Fruit fly (Drosophila melanogaster) whole organism, embryonic: ENCODE measurements around the gene Hsp83.

Source experiments
- Abd-B ChIP-seq: fragments of 200-800 bp; sonication (Bioruptor generic); optimal IDR thresholded peaks from 2 replicates; lab custom pipeline; 2018; ENCODE audit warnings: missing biosample characterization, mild to moderate bottlenecking, missing genetic modification characterization, moderate library complexity
- Aef1 ChIP-seq: fragments of 200-800 bp; sonication (Bioruptor generic); IDR thresholded peaks from 3 replicates; pipeline ENCODE4 v1.3.6; 2022; ENCODE audit warnings: missing biosample characterization, missing genetic modification characterization
- Antp ChIP-seq: fragments of 200-800 bp; sonication (Bioruptor generic); optimal IDR thresholded peaks from 3 replicates; lab custom pipeline; 2016; ENCODE audit warnings: missing biosample characterization, missing genetic modification characterization
- Atf-2 ChIP-seq: fragments of 200-800 bp; sonication (Bioruptor generic); optimal IDR thresholded peaks from 2 replicates; lab custom pipeline; 2016; ENCODE audit warnings: missing biosample characterization, missing genetic modification characterization
- Atf3 ChIP-seq: fragments of 200-800 bp; sonication (Bioruptor generic); optimal IDR thresholded peaks from 3 replicates; lab custom pipeline; 2016; ENCODE audit warnings: missing biosample characterization, missing genetic modification characterization
- Bdp1 ChIP-seq: fragments of 200-800 bp; sonication (Bioruptor generic); optimal IDR thresholded peaks from 3 replicates; lab custom pipeline; 2016; ENCODE audit warnings: missing biosample characterization, missing genetic modification characterization
- CG10209 ChIP-seq: fragments of 200-800 bp; sonication (Bioruptor generic); optimal IDR thresholded peaks from 3 replicates; lab custom pipeline; 2017; ENCODE audit warnings: missing biosample characterization, mild to moderate bottlenecking, missing genetic modification characterization, missing genetic modification reagents
- CG10366 ChIP-seq: fragments of 200-800 bp; sonication (Bioruptor generic); IDR thresholded peaks from 2 replicates; pipeline ENCODE4 v1.3.6; 2022; ENCODE audit warnings: missing biosample characterization, missing genetic modification characterization
- CG1529 ChIP-seq: fragments of 200-800 bp; sonication (Bioruptor generic); optimal IDR thresholded peaks from 3 replicates; lab custom pipeline; 2018; ENCODE audit warnings: missing biosample characterization, missing genetic modification characterization
- CG15601 ChIP-seq: fragments of 200-800 bp; sonication (Bioruptor generic); optimal IDR thresholded peaks from 3 replicates; lab custom pipeline; 2019; ENCODE audit warnings: missing biosample characterization, mild to moderate bottlenecking, missing genetic modification characterization, moderate library complexity
- CG1647 ChIP-seq: fragments of 200-800 bp; sonication (Bioruptor generic); optimal IDR thresholded peaks from 3 replicates; lab custom pipeline; 2016; ENCODE audit warnings: missing biosample characterization, missing genetic modification characterization
- CG16813 ChIP-seq: fragments of 200-800 bp; sonication (Bioruptor generic); IDR thresholded peaks from 3 replicates; pipeline ENCODE4 v1.3.6; 2022; ENCODE audit warnings: missing biosample characterization, missing genetic modification characterization; ENCODE audit not compliant: partially characterized antibody
- CG17912 ChIP-seq: fragments of 200-800 bp; sonication (Bioruptor generic); optimal IDR thresholded peaks from 2 replicates; lab custom pipeline; 2018; ENCODE audit warnings: missing biosample characterization, mild to moderate bottlenecking, missing genetic modification characterization
- CG18262 ChIP-seq: fragments of 200-800 bp; optimal IDR thresholded peaks from 3 replicates; lab custom pipeline; 2019; ENCODE audit warnings: missing biosample characterization, mild to moderate bottlenecking, missing genetic modification characterization, moderate library complexity
- CG2116 ChIP-seq: fragments of 200-800 bp; sonication (Bioruptor generic); optimal IDR thresholded peaks from 3 replicates; lab custom pipeline; 2018; ENCODE audit warnings: missing biosample characterization, mild to moderate bottlenecking, missing genetic modification characterization
- CG32772 ChIP-seq: fragments of 200-800 bp; sonication (Bioruptor generic); IDR thresholded peaks from 2 replicates; pipeline ENCODE4 v1.3.6; 2022; ENCODE audit warnings: missing biosample characterization, missing genetic modification characterization
- CG34422 ChIP-seq: fragments of 200-800 bp; sonication (Bioruptor generic); IDR thresholded peaks from 3 replicates; pipeline ENCODE4 v1.3.6; 2022; ENCODE audit warnings: missing biosample characterization, missing genetic modification characterization
- CG4282 ChIP-seq: fragments of 200-800 bp; sonication (Bioruptor generic); optimal IDR thresholded peaks from 2 replicates; lab custom pipeline; 2016; ENCODE audit warnings: missing biosample characterization, missing genetic modification characterization
- CG4820 ChIP-seq: fragments of 200-800 bp; sonication (Bioruptor generic); optimal IDR thresholded peaks from 3 replicates; lab custom pipeline; 2016; ENCODE audit warnings: missing biosample characterization, missing genetic modification characterization
- CG4854 ChIP-seq: fragments of 200-800 bp; sonication (Bioruptor generic); optimal IDR thresholded peaks from 2 replicates; lab custom pipeline; 2016; ENCODE audit warnings: missing biosample characterization, missing genetic modification characterization, inconsistent platforms
- CG5245 ChIP-seq: fragments of 200-800 bp; sonication (Bioruptor generic); optimal IDR thresholded peaks from 3 replicates; lab custom pipeline; 2016; ENCODE audit warnings: missing biosample characterization, missing genetic modification characterization
- CG6175 ChIP-seq: fragments of 200-800 bp; sonication (Bioruptor generic); IDR thresholded peaks from 3 replicates; pipeline ENCODE4 v1.3.6; 2022; ENCODE audit warnings: missing biosample characterization, missing genetic modification characterization
- CG7357 ChIP-seq: fragments of 200-800 bp; sonication (Bioruptor generic); IDR thresholded peaks from 3 replicates; pipeline ENCODE4 v1.3.6; 2022; ENCODE audit warnings: missing biosample characterization, missing genetic modification characterization
- CG7987 ChIP-seq: fragments of 200-800 bp; sonication (Bioruptor generic); optimal IDR thresholded peaks from 2 replicates; lab custom pipeline; 2018; ENCODE audit warnings: missing biosample characterization, mild to moderate bottlenecking, missing genetic modification characterization, moderate library complexity
- CG8281 ChIP-seq: fragments of 200-800 bp; sonication (Bioruptor generic); optimal IDR thresholded peaks from 2 replicates; lab custom pipeline; 2018; ENCODE audit warnings: missing biosample characterization, mild to moderate bottlenecking, missing genetic modification characterization, moderate library complexity
- CG8924 ChIP-seq: fragments of 200-800 bp; optimal IDR thresholded peaks from 3 replicates; lab custom pipeline; 2019; ENCODE audit warnings: missing biosample characterization, mild to moderate bottlenecking, missing genetic modification characterization, moderate library complexity
- D19A ChIP-seq: fragments of 200-800 bp; optimal IDR thresholded peaks from 3 replicates; lab custom pipeline; 2019; ENCODE audit warnings: missing biosample characterization, mild to moderate bottlenecking, missing genetic modification characterization, moderate library complexity
- Deaf1 ChIP-seq: fragments of 200-800 bp; optimal IDR thresholded peaks from 3 replicates; lab custom pipeline; 2019; ENCODE audit warnings: missing biosample characterization, mild to moderate bottlenecking, missing genetic modification characterization, moderate library complexity
- Ets65A ChIP-seq: fragments of 200-800 bp; sonication (Bioruptor generic); peaks from one replicate; lab custom pipeline; 2016; ENCODE audit warnings: missing biosample characterization, missing genetic modification characterization
- Hr78 ChIP-seq, 2 experiments: fragments of 200-800 bp in 1 of 2; fragments of >200 bp in 1 of 2; sonication (Bioruptor generic) in 1 of 2; optimal IDR thresholded peaks; 2 replicates each; lab custom pipeline; 2017 to 2019; ENCODE audit warnings: missing biosample characterization in 2 of 2, missing genetic modification characterization in 2 of 2, mild to moderate bottlenecking in 1 of 2, moderate library complexity in 1 of 2
- Rx ChIP-seq: fragments of 200-800 bp; sonication (Bioruptor generic); IDR thresholded peaks from 2 replicates; pipeline ENCODE4 v1.3.6; 2022; ENCODE audit warnings: missing biosample characterization, missing genetic modification characterization
- Sox100B ChIP-seq: fragments of 200-800 bp; sonication (Bioruptor generic); optimal IDR thresholded peaks from 3 replicates; lab custom pipeline; 2018; ENCODE audit warnings: missing biosample characterization, mild to moderate bottlenecking, missing genetic modification characterization
- Taf1 ChIP-seq: fragments of 200-800 bp; sonication (Bioruptor generic); IDR thresholded peaks from 2 replicates; pipeline ENCODE4 v1.3.6; 2022; ENCODE audit warnings: missing biosample characterization, missing genetic modification characterization
- Xbp1 ChIP-seq: fragments of 200-800 bp; sonication (Bioruptor generic); optimal IDR thresholded peaks from 3 replicates; lab custom pipeline; 2016; ENCODE audit warnings: missing biosample characterization, mild to moderate bottlenecking, missing genetic modification characterization
- ac ChIP-seq: fragments of 200-800 bp; sonication (Bioruptor generic); optimal IDR thresholded peaks from 3 replicates; lab custom pipeline; 2017; ENCODE audit warnings: missing biosample characterization, mild to moderate bottlenecking, missing genetic modification characterization
- ara ChIP-seq: fragments of 200-800 bp; sonication (Bioruptor generic); IDR thresholded peaks from 2 replicates; pipeline ENCODE4 v1.3.6; 2022; ENCODE audit warnings: missing biosample characterization, missing genetic modification characterization
- az2 ChIP-seq: fragments of 200-800 bp; sonication (Bioruptor generic); optimal IDR thresholded peaks from 3 replicates; lab custom pipeline; 2016; ENCODE audit warnings: missing biosample characterization, missing genetic modification characterization
- bbx ChIP-seq: fragments of 200-800 bp; sonication (Bioruptor generic); IDR thresholded peaks from 2 replicates; pipeline ENCODE4 v1.3.6; 2022; ENCODE audit warnings: missing biosample characterization, missing genetic modification characterization; ENCODE audit not compliant: partially characterized antibody
- ci ChIP-seq: fragments of 200-800 bp; sonication (Bioruptor generic); IDR thresholded peaks from 3 replicates; pipeline ENCODE4 v1.3.6; 2022; ENCODE audit warnings: missing biosample characterization, missing genetic modification characterization
- dimm ChIP-seq: fragments of 200-800 bp; sonication (Bioruptor generic); IDR thresholded peaks from 2 replicates; pipeline ENCODE4 v1.3.6; 2022; ENCODE audit warnings: missing biosample characterization, missing genetic modification characterization
- dmrt99B ChIP-seq: fragments of 200-800 bp; sonication (Bioruptor generic); optimal IDR thresholded peaks from 2 replicates; lab custom pipeline; 2018; ENCODE audit warnings: missing biosample characterization, mild to moderate bottlenecking, missing genetic modification characterization, moderate library complexity
- exex ChIP-seq: fragments of 200-800 bp; sonication (Bioruptor generic); optimal IDR thresholded peaks from 4 replicates; lab custom pipeline; 2018; ENCODE audit warnings: missing biosample characterization, mild to moderate bottlenecking, missing genetic modification characterization, moderate library complexity
- gro ChIP-seq: fragments of 200-800 bp; sonication (Bioruptor generic); optimal IDR thresholded peaks from 2 replicates; lab custom pipeline; 2016; ENCODE audit warnings: missing biosample characterization, missing genetic modification characterization
- hkb ChIP-seq, 2 experiments: fragments of 200-800 bp in 1 of 2; fragments of >200 bp in 1 of 2; sonication (Bioruptor generic) in 1 of 2; IDR thresholded peaks in 1 of 2; optimal IDR thresholded peaks in 1 of 2; 2 replicates each; pipeline versions ENCODE4 v1.3.6 to Lab custom; 2017 to 2022; ENCODE audit warnings: missing biosample characterization in 1 of 2, missing genetic modification characterization in 1 of 2
- hth ChIP-seq: fragments of >200 bp; optimal IDR thresholded peaks from 2 replicates; lab custom pipeline; 2017; ENCODE audit warnings: inconsistent platforms
- ind ChIP-seq: fragments of 200-800 bp; sonication (Bioruptor generic); optimal IDR thresholded peaks from 3 replicates; lab custom pipeline; 2016; ENCODE audit warnings: missing biosample characterization, missing genetic modification characterization
- lbe ChIP-seq: fragments of 200-800 bp; sonication (Bioruptor generic); optimal IDR thresholded peaks from 2 replicates; lab custom pipeline; 2016; ENCODE audit warnings: missing biosample characterization, mild to moderate bottlenecking, missing genetic modification characterization
- nmo ChIP-seq: fragments of 200-800 bp; sonication (Bioruptor generic); optimal IDR thresholded peaks from 2 replicates; lab custom pipeline; 2018; ENCODE audit warnings: missing biosample characterization, mild to moderate bottlenecking, missing genetic modification characterization, moderate library complexity
- row ChIP-seq: fragments of 200-800 bp; sonication (Bioruptor generic); IDR thresholded peaks from 3 replicates; pipeline ENCODE4 v1.3.6; 2022; ENCODE audit warnings: missing biosample characterization, missing genetic modification characterization

The Hsp83 gene

DNA sequence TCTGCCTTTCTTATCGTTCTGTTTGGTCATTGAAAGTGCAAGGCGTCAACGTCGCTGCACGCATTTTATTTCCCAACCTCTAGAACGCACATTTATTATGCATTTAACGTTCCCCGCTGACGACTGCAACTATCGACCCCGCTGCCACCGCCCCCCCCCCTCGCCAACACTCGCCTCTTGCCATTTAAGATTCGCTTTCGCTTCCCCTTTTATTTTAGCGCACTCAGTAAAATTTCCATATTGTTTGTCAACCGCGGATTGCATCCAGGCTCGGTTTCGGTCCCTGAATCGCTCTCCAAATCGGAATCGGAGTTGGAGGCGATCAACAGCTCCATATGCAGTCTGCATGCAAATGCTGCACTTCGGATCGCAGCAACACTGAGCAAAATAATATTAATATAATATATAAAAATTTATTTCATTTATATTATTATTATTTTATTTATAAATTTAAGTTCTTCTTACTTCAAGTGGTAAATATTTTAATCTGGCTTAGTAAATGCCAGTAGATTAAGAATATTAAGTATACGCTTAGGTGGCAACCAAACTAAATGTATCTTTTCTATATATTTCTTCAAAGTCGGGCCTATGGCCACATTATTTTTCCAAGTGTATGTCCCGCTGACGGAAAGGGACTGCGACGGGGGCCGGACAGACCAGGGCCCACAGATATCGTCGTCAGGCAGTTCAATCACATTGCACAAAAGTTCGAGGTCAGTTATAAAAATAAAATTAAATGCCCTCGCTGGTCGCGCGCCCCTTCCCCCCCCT, 48.0 kb downstream of the Hsp83 start (continued):
- TF ChIP-seq CG15601 (tag; lab: Kevin White, UChicago) (peak; percentile 36), ac (GFP tag; lab: Kevin White, UChicago) (no peak), CG4854 (no peak), Bdp1 (no peak), CG17912 (GFP tag; lab: Kevin White, UChicago) (no peak), dmrt99B (tag; lab: Kevin White, UChicago) (peak; percentile 77), ind (GFP tag; lab: Kevin White, UChicago) (no peak), CG7357 (GFP tag; lab: Robert Waterston, UW) (no peak), D19A (tag; lab: Kevin White, UChicago) (peak; percentile 0), CG1647 (GFP tag; lab: Kevin White, UChicago) (no peak), CG32772 (no peak), Taf1 (GFP tag; lab: Robert Waterston, UW) (no peak), Hr78 (GFP tag; optimal IDR thresholded peaks at IDR 0.05; lab: Kevin White, UChicago) (peak in 1 of 2 experiments; percentile 38), Deaf1 (tag; lab: Kevin White, UChicago) (no peak), CG5245 (GFP tag; lab: Kevin White, UChicago) (no peak), Ets65A (GFP tag; lab: Kevin White, UChicago) (peak; percentile 25), Abd-B (GFP tag; lab: Kevin White, UChicago) (no peak), nmo (GFP tag; lab: Kevin White, UChicago) (peak; percentile 60), Antp (GFP tag; lab: Kevin White, UChicago) (no peak), CG4282 (no peak), Atf3 (GFP tag; lab: Kevin White, UChicago) (no peak), exex (tag; lab: Kevin White, UChicago) (no peak), Rx (GFP tag; lab: Robert Waterston, UW) (no peak), ci (GFP tag; lab: Robert Waterston, UW) (0 out of 3 replicates have a peak, but pooled peaks have one; percentile 43), CG1529 (GFP tag; lab: Kevin White, UChicago) (no peak), CG16813 (GFP tag; lab: Robert Waterston, UW) (no peak), CG4820 (GFP tag; lab: Kevin White, UChicago) (no peak), hth (lab: Kevin White, UChicago) (no peak), CG10366 (GFP tag; lab: Robert Waterston, UW) (peak; percentile 41; the same call in 1 of the 2 replicates), Atf-2 (GFP tag; lab: Kevin White, UChicago) (no peak), row (GFP tag; lab: Robert Waterston, UW) (peak; percentile 25; the same call in 2 of the 3 replicates), CG34422 (no peak), lbe (GFP tag; lab: Kevin White, UChicago) (peak; percentile 94), ara (no peak), bbx (no peak), CG8924 (tag; lab: Kevin White, UChicago) (peak; percentile 25), gro (GFP tag; lab: Kevin White, UChicago) (no peak), CG6175 (GFP tag; lab: Robert Waterston, UW) (no peak), Sox100B (GFP tag; lab: Kevin White, UChicago) (peak; percentile 28), CG7987 (GFP tag; lab: Kevin White, UChicago) (no peak), hkb (optimal IDR thresholded peaks at IDR 0.05; lab: Kevin White, UChicago) (no peak), hkb (GFP tag; IDR thresholded peaks at IDR 0.05; lab: Robert Waterston, UW) (0 out of 2 replicates have a peak, but pooled peaks have one; percentile 19), CG18262 (tag; lab: Kevin White, UChicago) (peak; percentile 45), CG10209 (GFP tag; lab: Kevin White, UChicago) (peak; percentile 12), dimm (peak; percentile 6; the same call in 1 of the 2 replicates), CG8281 (tag; lab: Kevin White, UChicago) (no peak), az2 (GFP tag; lab: Kevin White, UChicago) (peak; percentile 29), Aef1 (GFP tag; lab: Robert Waterston, UW) (no peak), CG2116 (GFP tag; lab: Kevin White, UChicago) (no peak), Xbp1 (GFP tag; lab: Kevin White, UChicago) (peak; percentile 12)
